Worm (Caenorhabditis elegans) whole organism, midembryonic: ENCODE results near the gene gsp-1.

Source experiments
- T22C8.4 ChIP-seq: fragments of 200-800 bp; sonication (Bioruptor generic); IDR thresholded peaks from 2 replicates; pipeline ENCODE4 v1.3.6; 2022; ENCODE audit warnings: missing genetic modification characterization, missing compliant biosample characterization
- cog-1 ChIP-seq: sonication (generic microtip); optimal IDR thresholded peaks from 2 replicates; lab custom pipeline; 2016; ENCODE audit warnings: missing genetic modification characterization, missing compliant biosample characterization
- flt-1 ChIP-seq: fragments of 200-800 bp; sonication (Bioruptor generic); IDR thresholded peaks from 2 replicates; pipeline ENCODE4 v1.3.6; 2022; ENCODE audit warnings: missing genetic modification characterization, missing compliant biosample characterization
- klf-2 ChIP-seq: fragments of 200-800 bp; sonication (Bioruptor generic); conservative IDR thresholded peaks from 2 replicates; pipeline ENCODE4 v1.3.6; 2022; ENCODE audit warnings: missing genetic modification reagents, missing genetic modification characterization, missing compliant biosample characterization
- med-1 ChIP-seq: sonication (generic microtip); optimal IDR thresholded peaks from 2 replicates; lab custom pipeline; 2017; ENCODE audit warnings: missing genetic modification characterization, mild to moderate bottlenecking, missing compliant biosample characterization, antibody characterized with exemption, missing genetic modification reagents; ENCODE audit not compliant: insufficient read depth
- ref-1 ChIP-seq: fragments of 200-800 bp; sonication (Bioruptor generic); conservative IDR thresholded peaks from 2 replicates; pipeline ENCODE4 v1.3.6; 2022; ENCODE audit warnings: missing genetic modification reagents, missing genetic modification characterization, missing compliant biosample characterization
- tab-1 ChIP-seq: fragments of 200-800 bp; sonication (Bioruptor generic); IDR thresholded peaks from 2 replicates; pipeline ENCODE4 v1.3.6; 2022; ENCODE audit warnings: missing genetic modification characterization, missing compliant biosample characterization
- ztf-23 ChIP-seq: fragments of 200-800 bp; sonication (Bioruptor generic); IDR thresholded peaks from 2 replicates; pipeline ENCODE4 v1.3.6; 2022; ENCODE audit warnings: missing genetic modification reagents, missing genetic modification characterization, missing compliant biosample characterization
- ztf-29 ChIP-seq: fragments of 200-800 bp; sonication (Bioruptor generic); IDR thresholded peaks from 2 replicates; pipeline ENCODE4 v1.3.6; 2022; ENCODE audit warnings: missing genetic modification reagents, missing genetic modification characterization, missing compliant biosample characterization

ce11 chrV:10683458-10683857, 1.2 kb downstream of the gsp-1 start:
- TF ChIP-seq klf-2 (GFP tag; lab: Robert Waterston, UW), result no peak
- TF ChIP-seq tab-1 (GFP tag; lab: Robert Waterston, UW), result no peak
- no peak for TF ChIP-seq flt-1 (GFP tag; lab: Robert Waterston, UW)
- TF ChIP-seq ref-1 (GFP tag; lab: Robert Waterston, UW), result no peak
- TF ChIP-seq med-1 (GFP tag; lab: Kevin White, UChicago), result no peak
- no peak for TF ChIP-seq ztf-23 (GFP tag; lab: Robert Waterston, UW)
- TF ChIP-seq T22C8.4 (GFP tag; lab: Robert Waterston, UW), result no peak
- TF ChIP-seq cog-1 (tag; lab: Kevin White, UChicago), result no peak
- TF ChIP-seq ztf-29, result no peak
